Worm (Caenorhabditis elegans): ENCODE measurements around the gene T05B9.1.

ce11 chrII:11286445-11286844 is 25.5 kb upstream of the T05B9.1 start:
- no peak for TF ChIP-seq pha-4 (tag; optimal IDR thresholded peaks at IDR 0.05)
- no peak for TF ChIP-seq nhr-237 (tag; optimal IDR thresholded peaks at IDR 0.05)
- TF ChIP-seq nhr-76 (tag; optimal IDR thresholded peaks at IDR 0.05): no peak
